Fruit fly (Drosophila melanogaster) whole organism, embryonic: Measurements from ENCODE around the gene CG31683.

Experiments
- CG10543 ChIP-seq: fragments of 200-800 bp; sonication (Bioruptor generic); optimal IDR thresholded peaks from 3 replicates; lab custom pipeline; 2017; ENCODE audit warnings: missing biosample characterization, mild to moderate bottlenecking, missing genetic modification characterization, moderate library complexity
- CG11504 ChIP-seq: fragments of 200-800 bp; sonication (Bioruptor generic); optimal IDR thresholded peaks from 3 replicates; lab custom pipeline; 2019; ENCODE audit warnings: missing biosample characterization, mild to moderate bottlenecking, missing genetic modification characterization, moderate library complexity
- CG11723 ChIP-seq: fragments of 200-800 bp; sonication (Bioruptor generic); optimal IDR thresholded peaks from 2 replicates; lab custom pipeline; 2017; ENCODE audit warnings: missing biosample characterization, mild to moderate bottlenecking, missing genetic modification characterization
- CG12219 ChIP-seq: fragments of 200-800 bp; sonication (Bioruptor generic); optimal IDR thresholded peaks from 3 replicates; lab custom pipeline; 2018; ENCODE audit warnings: missing biosample characterization, mild to moderate bottlenecking, missing genetic modification characterization
- CG14667 ChIP-seq: fragments of 200-800 bp; sonication (Bioruptor generic); IDR thresholded peaks from 2 replicates; pipeline ENCODE4 v1.3.6; 2022; ENCODE audit warnings: missing biosample characterization, missing genetic modification characterization
- CG15479 ChIP-seq: fragments of 200-800 bp; sonication (Bioruptor generic); optimal IDR thresholded peaks from 3 replicates; lab custom pipeline; 2019; ENCODE audit warnings: missing biosample characterization, mild to moderate bottlenecking, missing genetic modification characterization, moderate library complexity
- CG43689 ChIP-seq: fragments of 200-800 bp; sonication (Bioruptor generic); IDR thresholded peaks from 2 replicates; pipeline ENCODE4 v1.3.6; 2022; ENCODE audit warnings: missing biosample characterization, missing genetic modification characterization
- CG7357 ChIP-seq: fragments of 200-800 bp; sonication (Bioruptor generic); IDR thresholded peaks from 3 replicates; pipeline ENCODE4 v1.3.6; 2022; ENCODE audit warnings: missing biosample characterization, missing genetic modification characterization
- CG7963 ChIP-seq: fragments of 200-800 bp; sonication (Bioruptor generic); IDR thresholded peaks from 3 replicates; pipeline ENCODE4 v1.3.6; 2022; ENCODE audit warnings: missing biosample characterization, missing genetic modification characterization; ENCODE audit not compliant: partially characterized antibody
- CG9727 ChIP-seq: fragments of 200-800 bp; sonication (Bioruptor generic); optimal IDR thresholded peaks from 3 replicates; lab custom pipeline; 2017; ENCODE audit warnings: missing biosample characterization, mild to moderate bottlenecking, missing genetic modification characterization
- CHES-1-like ChIP-seq: fragments of 200-800 bp; sonication (Bioruptor generic); optimal IDR thresholded peaks from 2 replicates; lab custom pipeline; 2016; ENCODE audit warnings: missing biosample characterization, missing genetic modification characterization
- Camta ChIP-seq: fragments of 200-800 bp; sonication (Bioruptor generic); optimal IDR thresholded peaks from 2 replicates; lab custom pipeline; 2016; ENCODE audit warnings: missing biosample characterization, missing genetic modification characterization
- D ChIP-seq, 2 experiments: fragments of 200-800 bp in 1 of 2; fragments of >200 bp in 1 of 2; sonication (Bioruptor generic) in 1 of 2; optimal IDR thresholded peaks; 2 replicates in 1 of 2; 3 replicates in 1 of 2; lab custom pipeline; 2017; ENCODE audit warnings: mild to moderate bottlenecking in 1 of 2, missing biosample characterization in 1 of 2, missing genetic modification characterization in 1 of 2, missing genetic modification reagents in 1 of 2
- D19A ChIP-seq: fragments of 200-800 bp; optimal IDR thresholded peaks from 3 replicates; lab custom pipeline; 2019; ENCODE audit warnings: missing biosample characterization, mild to moderate bottlenecking, missing genetic modification characterization, moderate library complexity
- GATAe ChIP-seq: fragments of 200-800 bp; sonication (Bioruptor generic); conservative IDR thresholded peaks from 2 replicates; pipeline ENCODE4 v1.3.6; 2022; ENCODE audit warnings: missing biosample characterization, missing genetic modification characterization
- HHEX ChIP-seq: fragments of 200-800 bp; sonication (Bioruptor generic); optimal IDR thresholded peaks from 3 replicates; lab custom pipeline; 2017; ENCODE audit warnings: missing biosample characterization, mild to moderate bottlenecking, missing genetic modification characterization, missing genetic modification reagents
- Hr3 ChIP-seq: fragments of 200-800 bp; sonication (Bioruptor generic); optimal IDR thresholded peaks from 3 replicates; lab custom pipeline; 2016; ENCODE audit warnings: missing biosample characterization, missing genetic modification characterization
- Lhr ChIP-seq: fragments of 200-800 bp; sonication (Bioruptor generic); optimal IDR thresholded peaks from 3 replicates; lab custom pipeline; 2017; ENCODE audit warnings: mild to moderate bottlenecking, missing biosample characterization, missing genetic modification reagents, missing genetic modification characterization
- Opbp ChIP-seq: fragments of 200-800 bp; sonication (Bioruptor generic); IDR thresholded peaks from 3 replicates; pipeline ENCODE4 v1.3.6; 2022; ENCODE audit warnings: missing biosample characterization, missing genetic modification characterization; ENCODE audit not compliant: partially characterized antibody
- Optix ChIP-seq: fragments of 200-800 bp; sonication (Bioruptor generic); IDR thresholded peaks from 3 replicates; pipeline ENCODE4 v1.3.6; 2022; ENCODE audit warnings: missing biosample characterization, missing genetic modification characterization
- Sin3A ChIP-seq: fragments of >200 bp; optimal IDR thresholded peaks from 2 replicates; lab custom pipeline; 2018
- Sry-δ ChIP-seq: fragments of 200-800 bp; sonication (Bioruptor generic); optimal IDR thresholded peaks from 2 replicates; lab custom pipeline; 2016; ENCODE audit warnings: missing biosample characterization, missing genetic modification characterization
- Usf ChIP-seq: fragments of 200-800 bp; sonication (Bioruptor generic); optimal IDR thresholded peaks from 2 replicates; lab custom pipeline; 2017; ENCODE audit warnings: missing genotype, missing biosample characterization, missing genetic modification characterization
- Xrp1 ChIP-seq: fragments of 200-800 bp; sonication (Bioruptor generic); IDR thresholded peaks from 2 replicates; pipeline ENCODE4 v1.3.6; 2022; ENCODE audit warnings: missing biosample characterization, missing genetic modification characterization
- ap ChIP-seq: fragments of 200-800 bp; sonication (Bioruptor generic); IDR thresholded peaks from 2 replicates; pipeline ENCODE4 v1.3.6; 2022; ENCODE audit warnings: missing biosample characterization, missing genetic modification characterization
- br ChIP-seq: fragments of >200 bp; optimal IDR thresholded peaks from 2 replicates; lab custom pipeline; 2017
- chm ChIP-seq: fragments of 200-800 bp; sonication (Bioruptor generic); IDR thresholded peaks from 2 replicates; pipeline ENCODE4 v1.3.6; 2022; ENCODE audit warnings: missing biosample characterization, missing genetic modification characterization
- ci ChIP-seq: fragments of 200-800 bp; sonication (Bioruptor generic); IDR thresholded peaks from 3 replicates; pipeline ENCODE4 v1.3.6; 2022; ENCODE audit warnings: missing biosample characterization, missing genetic modification characterization
- crc ChIP-seq: fragments of 200-800 bp; sonication (Bioruptor generic); optimal IDR thresholded peaks from 2 replicates; lab custom pipeline; 2016; ENCODE audit warnings: missing biosample characterization, missing genetic modification characterization
- crol ChIP-seq: fragments of 200-800 bp; sonication (Bioruptor generic); IDR thresholded peaks from 2 replicates; pipeline ENCODE4 v1.3.6; 2022; ENCODE audit warnings: missing biosample characterization, missing genetic modification characterization
- dan ChIP-seq: fragments of 200-800 bp; sonication (Bioruptor generic); IDR thresholded peaks from 2 replicates; pipeline ENCODE4 v1.3.6; 2022; ENCODE audit warnings: missing biosample characterization, missing genetic modification characterization
- dm ChIP-seq: fragments of 200-800 bp; sonication (Bioruptor generic); optimal IDR thresholded peaks from 3 replicates; lab custom pipeline; 2016; ENCODE audit warnings: missing biosample characterization, missing genetic modification characterization
- ems ChIP-seq: fragments of 200-800 bp; sonication (Bioruptor generic); optimal IDR thresholded peaks from 3 replicates; lab custom pipeline; 2016; ENCODE audit warnings: missing biosample characterization, missing genetic modification characterization
- eve ChIP-seq, 2 experiments: fragments of >200 bp; optimal IDR thresholded peaks; 2 replicates each; lab custom pipeline; 2017; ENCODE audit warnings: missing biosample characterization in 2 of 2, missing genetic modification characterization in 2 of 2
- gsb-n ChIP-seq: fragments of 200-800 bp; sonication (Bioruptor generic); optimal IDR thresholded peaks from 3 replicates; lab custom pipeline; 2018; ENCODE audit warnings: missing biosample characterization, mild to moderate bottlenecking, missing genetic modification characterization
- h ChIP-seq: fragments of >200 bp; optimal IDR thresholded peaks from 2 replicates; lab custom pipeline; 2017
- mld ChIP-seq: fragments of 200-800 bp; sonication (Bioruptor generic); IDR thresholded peaks from 3 replicates; pipeline ENCODE4 v1.3.6; 2022; ENCODE audit warnings: missing biosample characterization, missing genetic modification characterization; ENCODE audit not compliant: partially characterized antibody
- phol ChIP-seq: fragments of 200-800 bp; sonication (Bioruptor generic); optimal IDR thresholded peaks from 3 replicates; lab custom pipeline; 2018; ENCODE audit warnings: missing biosample characterization, mild to moderate bottlenecking, missing genetic modification characterization, moderate library complexity
- prd ChIP-seq, 3 experiments: fragments of >200 bp in 2 of 3; fragments of 200-800 bp in 1 of 3; sonication (Bioruptor generic) in 1 of 3; optimal IDR thresholded peaks in 2 of 3; IDR thresholded peaks in 1 of 3; 2 replicates in 2 of 3; 3 replicates in 1 of 3; pipeline versions ENCODE4 v1.3.6 to Lab custom; 2017 to 2022; ENCODE audit warnings: missing biosample characterization in 1 of 3, missing genetic modification characterization in 1 of 3
- pros ChIP-seq: fragments of 200-800 bp; sonication (Bioruptor generic); optimal IDR thresholded peaks from 3 replicates; lab custom pipeline; 2019; ENCODE audit warnings: missing biosample characterization, mild to moderate bottlenecking, missing genetic modification characterization, moderate library complexity
- psq ChIP-seq: fragments of 200-800 bp; sonication (Bioruptor generic); optimal IDR thresholded peaks from 2 replicates; lab custom pipeline; 2017; ENCODE audit warnings: missing biosample characterization, missing genetic modification characterization
- sd ChIP-seq: fragments of 200-800 bp; sonication (Bioruptor generic); optimal IDR thresholded peaks from 3 replicates; lab custom pipeline; 2018; ENCODE audit warnings: missing biosample characterization, mild to moderate bottlenecking, missing genetic modification characterization, moderate library complexity
- slbo ChIP-seq: fragments of 200-800 bp; sonication (Bioruptor generic); IDR thresholded peaks from 2 replicates; pipeline ENCODE4 v1.3.6; 2022; ENCODE audit warnings: missing biosample characterization, missing genetic modification characterization
- sna ChIP-seq: fragments of 200-800 bp; sonication (Bioruptor generic); IDR thresholded peaks from 2 replicates; pipeline ENCODE4 v1.3.6; 2022; ENCODE audit warnings: missing biosample characterization, missing genetic modification characterization; ENCODE audit not compliant: partially characterized antibody
- twi ChIP-seq: fragments of 200-800 bp; optimal IDR thresholded peaks from 2 replicates; lab custom pipeline; 2019; ENCODE audit warnings: missing biosample characterization, mild to moderate bottlenecking, missing genetic modification characterization, moderate library complexity
- usp ChIP-seq: fragments of >200 bp; optimal IDR thresholded peaks from 2 replicates; lab custom pipeline; 2017; ENCODE audit warnings: missing biosample characterization, missing genetic modification characterization
- vvl ChIP-seq: fragments of 200-800 bp; sonication (Bioruptor generic); IDR thresholded peaks from 2 replicates; pipeline ENCODE4 v1.3.6; 2022; ENCODE audit warnings: missing biosample characterization, missing genetic modification characterization
- yki ChIP-seq: fragments of >200 bp; optimal IDR thresholded peaks from 3 replicates; lab custom pipeline; 2018
- zen ChIP-seq: fragments of 200-800 bp; sonication (Bioruptor generic); optimal IDR thresholded peaks from 3 replicates; lab custom pipeline; 2018; ENCODE audit warnings: missing biosample characterization, mild to moderate bottlenecking, missing genetic modification characterization, moderate library complexity

CG31683 gene

DNA sequence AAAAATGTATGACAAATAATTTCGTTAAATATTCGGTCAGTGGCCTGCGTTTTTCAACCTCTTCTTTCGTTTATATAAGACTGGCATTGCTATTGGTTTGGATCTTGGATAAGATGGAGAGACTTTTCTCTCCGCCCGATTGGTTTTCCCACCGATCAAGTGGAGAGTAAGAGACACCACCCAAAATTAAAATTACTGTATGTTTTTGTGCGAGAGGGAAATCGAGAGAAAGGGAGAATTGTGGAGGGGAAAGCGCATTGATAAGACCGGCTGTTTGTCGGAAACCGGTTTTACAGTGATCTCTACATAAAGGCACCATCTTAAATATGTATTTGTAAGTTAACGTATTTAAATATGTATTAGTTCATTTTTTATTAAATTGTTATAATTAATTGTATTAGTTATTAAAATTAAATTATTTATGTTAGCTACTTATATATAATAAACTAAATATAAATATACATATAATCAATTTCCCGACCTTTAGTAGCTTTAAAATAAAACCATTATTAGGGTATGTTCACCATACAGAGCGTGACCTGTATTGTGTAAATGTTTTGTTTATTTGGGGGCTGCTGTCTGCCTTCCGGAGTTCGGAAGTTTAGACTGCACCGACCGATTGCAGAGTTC lies 44.8 kb upstream of the CG31683 start, which contains the start of gene CG34007 (continued):
- TF ChIP-seq sna (GFP tag; lab: Robert Waterston, UW) (no peak), HHEX (GFP tag; lab: Kevin White, UChicago) (peak; percentile 47), psq (GFP tag; lab: Kevin White, UChicago) (peak; percentile 11), Camta (no peak), dan (GFP tag; lab: Robert Waterston, UW) (no peak), ap (GFP tag; lab: Robert Waterston, UW) (peak; percentile 70), CG11504 (tag; lab: Kevin White, UChicago) (peak; percentile 89)

dm6 chr2L:20488128-20488527 lies 38.4 kb upstream of the CG31683 start:
- TF ChIP-seq h, result peak; percentile 50
- no peak for TF ChIP-seq Sry-δ
- TF ChIP-seq GATAe, result no peak
- TF ChIP-seq yki (lab: Kevin White, UChicago), result no peak
- no peak for TF ChIP-seq gsb-n (tag; lab: Kevin White, UChicago)
- TF ChIP-seq D19A, result no peak
- TF ChIP-seq CG11723 (GFP tag; lab: Kevin White, UChicago), result no peak
- peak; percentile 11 for TF ChIP-seq pros (GFP tag; lab: Kevin White, UChicago)
- TF ChIP-seq Sin3A (lab: Kevin White, UChicago), result no peak
- no peak for TF ChIP-seq CG9727 (GFP tag; lab: Kevin White, UChicago)
- TF ChIP-seq ci (GFP tag; lab: Robert Waterston, UW), result 0 out of 3 replicates have a peak, but pooled peaks have one; percentile 15
- no peak for TF ChIP-seq CG15479
- no peak for TF ChIP-seq br (lab: Kevin White, UChicago)
- TF ChIP-seq twi, result peak; percentile 44
- no peak for TF ChIP-seq prd (optimal IDR thresholded peaks at IDR 0.05; lab: Kevin White, UChicago)
- 0 out of 3 replicates have a peak, but pooled peaks have one; percentile 6 for TF ChIP-seq prd (GFP tag; IDR thresholded peaks at IDR 0.05; lab: Robert Waterston, UW)
- no peak for TF ChIP-seq slbo
- peak; percentile 5 for TF ChIP-seq D (optimal IDR thresholded peaks at IDR 0.05; lab: Kevin White, UChicago)
- TF ChIP-seq D (GFP tag; optimal IDR thresholded peaks at IDR 0.05; lab: Kevin White, UChicago), result no peak
- 0 out of 3 replicates have a peak, but pooled peaks have one; percentile 9 for TF ChIP-seq Optix (GFP tag; lab: Robert Waterston, UW)
- TF ChIP-seq vvl (GFP tag; lab: Robert Waterston, UW), result 0 out of 2 replicates have a peak, but pooled peaks have one; percentile 12
- no peak for TF ChIP-seq dm (GFP tag; lab: Kevin White, UChicago)
- TF ChIP-seq chm (GFP tag; lab: Robert Waterston, UW), result no peak
- TF ChIP-seq crc (GFP tag; lab: Kevin White, UChicago), result no peak
- TF ChIP-seq CHES-1-like, result no peak
- TF ChIP-seq Usf, result no peak
- no peak for TF ChIP-seq CG43689 (GFP tag; lab: Robert Waterston, UW)
- no peak for TF ChIP-seq Opbp
- TF ChIP-seq Hr3 (GFP tag; lab: Kevin White, UChicago), result no peak
- TF ChIP-seq CG7963 (GFP tag; lab: Robert Waterston, UW), result no peak
- TF ChIP-seq ems (GFP tag; lab: Kevin White, UChicago), result no peak
- peak; percentile 44; the same call in 1 of the 2 replicates for TF ChIP-seq crol
- no peak for TF ChIP-seq Lhr
- TF ChIP-seq CG10543 (GFP tag; lab: Kevin White, UChicago), result no peak
- TF ChIP-seq zen (tag; lab: Kevin White, UChicago), result peak; percentile 6
- peak in 1 of 2 experiments; percentile 43 for TF ChIP-seq eve (GFP tag; optimal IDR thresholded peaks at IDR 0.05; lab: Kevin White, UChicago)
- no peak for TF ChIP-seq phol (tag; lab: Kevin White, UChicago)
- TF ChIP-seq Xrp1, result no peak
- TF ChIP-seq CG14667, result no peak
- TF ChIP-seq usp (GFP tag; lab: Kevin White, UChicago), result no peak
- no peak for TF ChIP-seq sd
- TF ChIP-seq mld (GFP tag; lab: Robert Waterston, UW), result no peak
- TF ChIP-seq CG7357, result no peak
- no peak for TF ChIP-seq CG12219 (GFP tag; lab: Kevin White, UChicago)
